Fruit fly (Drosophila melanogaster): ENCODE measurements around the gene Iml1.

Iml1 gene

DNA sequence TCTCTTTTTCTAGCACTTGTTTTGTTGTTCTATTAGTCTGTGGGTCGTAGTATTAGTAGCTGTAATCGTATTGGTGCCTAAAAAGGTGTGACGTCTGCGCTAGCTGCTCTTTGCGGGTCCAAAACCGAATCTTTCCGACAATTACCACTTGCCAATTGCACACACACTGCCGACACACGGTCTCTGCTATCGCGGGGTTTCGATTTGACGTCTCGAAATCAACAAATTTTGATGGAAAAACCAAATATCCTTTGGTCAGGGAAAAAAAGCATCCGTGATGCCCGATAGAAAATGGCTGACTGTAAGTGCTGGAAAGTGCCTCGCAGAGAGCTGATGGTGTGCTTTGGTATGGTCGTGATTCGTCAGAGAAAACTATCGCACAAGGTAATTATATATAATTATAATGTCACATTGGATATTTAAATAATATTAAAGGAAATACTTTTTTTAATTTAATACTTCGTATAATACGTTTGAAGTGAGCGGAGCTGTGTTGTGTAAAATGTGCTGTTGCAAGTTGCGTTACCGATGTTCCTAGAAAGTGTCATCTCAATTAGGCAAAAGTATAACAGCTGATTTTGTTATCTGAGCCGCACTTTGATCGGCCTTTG, 24.4 kb upstream of the Iml1 start, which contains the start of the genes Pex10 and CG12099 (continued):
- peak; percentile 74 for TF ChIP-seq schlank (tag; optimal IDR thresholded peaks at IDR 0.05)
- TF ChIP-seq lab (GFP tag; optimal IDR thresholded peaks at IDR 0.05) = peak; percentile 91
- no peak for TF ChIP-seq Trl (optimal IDR thresholded peaks at IDR 0.05)
- peak; percentile 49 for TF ChIP-seq Trl (GFP tag; optimal IDR thresholded peaks at IDR 0.05)
- peak; percentile 95 for TF ChIP-seq sna (GFP tag; IDR thresholded peaks at IDR 0.05; ENCODE audit: partially characterized antibody)
- TF ChIP-seq sc (optimal IDR thresholded peaks at IDR 0.05) = no peak
- no peak for TF ChIP-seq sc (GFP tag; optimal IDR thresholded peaks at IDR 0.05)
- peak; percentile 52 for TF ChIP-seq fu2 (GFP tag; optimal IDR thresholded peaks at IDR 0.05)
- no peak for TF ChIP-seq usp (GFP tag; optimal IDR thresholded peaks at IDR 0.05)
- peak; percentile 83 for TF ChIP-seq Hsf (GFP tag; optimal IDR thresholded peaks at IDR 0.05)
- TF ChIP-seq otp (GFP tag; IDR thresholded peaks at IDR 0.05) = peak; percentile 82
- TF ChIP-seq CG10959 (GFP tag; IDR thresholded peaks at IDR 0.05) = peak; percentile 88
- peak; percentile 84 for TF ChIP-seq CG33557 (GFP tag; optimal IDR thresholded peaks at IDR 0.05)
- TF ChIP-seq hb (GFP tag; IDR thresholded peaks at IDR 0.05; ENCODE audit: partially characterized antibody) = peak; percentile 90
- TF ChIP-seq ro (GFP tag; IDR thresholded peaks at IDR 0.05) = peak; percentile 51
- TF ChIP-seq Oli (tag; optimal IDR thresholded peaks at IDR 0.05) = peak; percentile 73
- TF ChIP-seq Abd-B (GFP tag; optimal IDR thresholded peaks at IDR 0.05) = peak; percentile 88
- peak; percentile 91 for TF ChIP-seq Med (GFP tag)
- TF ChIP-seq Sry-δ (GFP tag; optimal IDR thresholded peaks at IDR 0.05) = peak; percentile 87
- TF ChIP-seq al (GFP tag; IDR thresholded peaks at IDR 0.05) = peak; percentile 93
- TF ChIP-seq chm (GFP tag; IDR thresholded peaks at IDR 0.05) = peak; percentile 85
- TF ChIP-seq CG16863 (GFP tag; optimal IDR thresholded peaks at IDR 0.05) = peak; percentile 61
- TF ChIP-seq CG12299 (tag; optimal IDR thresholded peaks at IDR 0.05) = peak; percentile 80
- TF ChIP-seq exex (tag; optimal IDR thresholded peaks at IDR 0.05) = no peak
- peak; percentile 57 for TF ChIP-seq shn (GFP tag; optimal IDR thresholded peaks at IDR 0.05)
- TF ChIP-seq ewg (GFP tag; optimal IDR thresholded peaks at IDR 0.05) = peak; percentile 67
- no peak for TF ChIP-seq TFAM (GFP tag; optimal IDR thresholded peaks at IDR 0.05)
- no peak for TF ChIP-seq fru (optimal IDR thresholded peaks at IDR 0.05)
- peak; percentile 79 for TF ChIP-seq tna (GFP tag; IDR thresholded peaks at IDR 0.05; ENCODE audit: partially characterized antibody)
- TF ChIP-seq twi (tag; optimal IDR thresholded peaks at IDR 0.05) = peak; percentile 83
- TF ChIP-seq stwl (tag; optimal IDR thresholded peaks at IDR 0.05) = no peak
- TF ChIP-seq Hey (tag; optimal IDR thresholded peaks at IDR 0.05) = no peak
- peak; percentile 47 for TF ChIP-seq nom (GFP tag; optimal IDR thresholded peaks at IDR 0.05)
- TF ChIP-seq luna (GFP tag; optimal IDR thresholded peaks at IDR 0.05) = no peak
- TF ChIP-seq sqz (GFP tag; optimal IDR thresholded peaks at IDR 0.05) = no peak
- no peak for TF ChIP-seq CG9876 (GFP tag; optimal IDR thresholded peaks at IDR 0.05)
- TF ChIP-seq CrebB (tag; optimal IDR thresholded peaks at IDR 0.05) = peak; percentile 72
- peak; percentile 85 for TF ChIP-seq CG18262 (tag; optimal IDR thresholded peaks at IDR 0.05)
- TF ChIP-seq CG17912 (GFP tag; optimal IDR thresholded peaks at IDR 0.05) = peak; percentile 46
- TF ChIP-seq ci (GFP tag; IDR thresholded peaks at IDR 0.05) = peak; percentile 85
- TF ChIP-seq CG6175 (GFP tag; IDR thresholded peaks at IDR 0.05) = peak; percentile 84
- TF ChIP-seq gsb-n (tag; optimal IDR thresholded peaks at IDR 0.05) = no peak
- peak; percentile 77; the same call in 1 of the 2 replicates for TF ChIP-seq ham (GFP tag; IDR thresholded peaks at IDR 0.05)
- peak; percentile 87 for TF ChIP-seq CG10654 (GFP tag; optimal IDR thresholded peaks at IDR 0.05)
- peak; percentile 45 for TF ChIP-seq CG4707 (GFP tag; optimal IDR thresholded peaks at IDR 0.05)
- peak; percentile 98 for TF ChIP-seq row (GFP tag; IDR thresholded peaks at IDR 0.05)
- no peak for TF ChIP-seq dimm (GFP tag; IDR thresholded peaks at IDR 0.05)
- TF ChIP-seq Dp (GFP tag; optimal IDR thresholded peaks at IDR 0.05) = peak; percentile 33
- TF ChIP-seq CG4730 (GFP tag; IDR thresholded peaks at IDR 0.05) = peak; percentile 87
- TF ChIP-seq CG6654 (GFP tag; optimal IDR thresholded peaks at IDR 0.05) = peak; percentile 52
- no peak for TF ChIP-seq Eip74EF (GFP tag; optimal IDR thresholded peaks at IDR 0.05)

All from whole organism, embryonic.